Worm (Caenorhabditis elegans): ENCODE data around the gene attf-5.

- no peak for TF ChIP-seq nhr-28 (tag; optimal IDR thresholded peaks at IDR 0.05)
- TF ChIP-seq nhr-12 (tag; optimal IDR thresholded peaks at IDR 0.05) = no peak
- no peak for TF ChIP-seq lsy-2 (tag; optimal IDR thresholded peaks at IDR 0.05)
- no peak for TF ChIP-seq snpc-4 (tag; optimal IDR thresholded peaks at IDR 0.05)
- TF ChIP-seq ztf-11 (tag; optimal IDR thresholded peaks at IDR 0.05) = no peak
- TF ChIP-seq elt-3 (tag; optimal IDR thresholded peaks at IDR 0.05) = no peak
- TF ChIP-seq blmp-1 (tag; optimal IDR thresholded peaks at IDR 0.05) = no peak
- no peak for TF ChIP-seq ces-1 (GFP tag; optimal IDR thresholded peaks at IDR 0.05)
- TF ChIP-seq mab-5 (tag; optimal IDR thresholded peaks at IDR 0.05) = no peak
- TF ChIP-seq nhr-237 (tag; optimal IDR thresholded peaks at IDR 0.05) = no peak
- no peak for TF ChIP-seq bed-3 (GFP tag; optimal IDR thresholded peaks at IDR 0.05)
- TF ChIP-seq nhr-76 (tag; optimal IDR thresholded peaks at IDR 0.05) = no peak
- no peak for TF ChIP-seq ceh-43 (GFP tag; optimal IDR thresholded peaks at IDR 0.05)
Observed at ce11 chrX:780027-780426, 8.1 kb upstream of the attf-5 start.
